Worm (Caenorhabditis elegans): ENCODE data around the gene ZK470.4.
A peak's percentile ranks its signal among the peaks of the same experiment; 100 is the strongest.

Gene ZK470.4

DNA sequence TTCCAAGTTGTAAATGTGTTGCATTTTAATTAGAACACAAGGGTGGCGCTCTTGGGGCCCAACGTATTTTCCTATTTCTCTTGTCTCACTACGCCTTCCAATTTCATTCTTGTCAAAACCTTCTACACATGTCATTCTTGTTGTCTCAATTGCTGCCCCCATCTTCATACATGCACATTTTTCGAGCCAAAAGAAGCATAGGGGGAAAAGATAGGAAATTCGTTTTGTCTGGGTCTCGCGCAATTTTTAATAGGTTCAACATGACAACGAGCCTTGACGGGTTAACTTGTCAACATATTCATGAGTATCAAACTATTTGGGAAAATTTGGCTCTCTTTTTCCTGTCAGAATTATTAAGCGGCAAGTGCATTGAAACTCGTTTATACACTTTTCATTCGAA lies 16.2 kb downstream of the ZK470.4 start:
- TF ChIP-seq ces-1 (GFP tag; optimal IDR thresholded peaks at IDR 0.05) (peak; percentile 83), blmp-1 (tag; optimal IDR thresholded peaks at IDR 0.05) (no peak), lin-32 (GFP tag; optimal IDR thresholded peaks at IDR 0.05) (no peak), snpc-4 (tag; optimal IDR thresholded peaks at IDR 0.05) (no peak), unc-62 (GFP tag; optimal IDR thresholded peaks at IDR 0.05) (peak; percentile 26)

DNA sequence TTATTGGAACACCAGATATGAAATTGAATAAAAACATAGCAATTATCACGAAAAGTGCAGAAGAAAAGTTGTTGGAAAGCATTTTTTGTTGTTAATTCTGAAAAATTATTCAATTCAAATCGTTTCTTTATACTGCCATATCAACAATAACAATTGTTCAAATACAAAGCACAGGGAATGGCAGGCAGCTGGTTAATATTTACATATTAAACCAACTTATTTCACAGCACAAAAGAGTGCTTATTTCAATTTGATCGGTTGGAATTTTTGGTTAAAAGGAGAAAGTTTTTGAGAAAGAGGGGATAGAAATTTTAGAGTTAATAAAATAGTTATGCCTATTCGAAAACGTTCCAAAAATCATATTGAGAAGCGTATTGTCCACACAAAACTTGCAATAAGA lies 18.6 kb downstream of the ZK470.4 start, which contains the start of gene F09F9.3:
F09F9.3 (minus strand) TSS at position 101 of the 400 bp plus-strand sequence.
- no peak for TF ChIP-seq ztf-11 (tag; optimal IDR thresholded peaks at IDR 0.05)
- TF ChIP-seq unc-62 (GFP tag; optimal IDR thresholded peaks at IDR 0.05) = no peak
- TF ChIP-seq snpc-4 (tag; optimal IDR thresholded peaks at IDR 0.05) = no peak
- no peak for TF ChIP-seq lin-13 (tag; optimal IDR thresholded peaks at IDR 0.05)

DNA sequence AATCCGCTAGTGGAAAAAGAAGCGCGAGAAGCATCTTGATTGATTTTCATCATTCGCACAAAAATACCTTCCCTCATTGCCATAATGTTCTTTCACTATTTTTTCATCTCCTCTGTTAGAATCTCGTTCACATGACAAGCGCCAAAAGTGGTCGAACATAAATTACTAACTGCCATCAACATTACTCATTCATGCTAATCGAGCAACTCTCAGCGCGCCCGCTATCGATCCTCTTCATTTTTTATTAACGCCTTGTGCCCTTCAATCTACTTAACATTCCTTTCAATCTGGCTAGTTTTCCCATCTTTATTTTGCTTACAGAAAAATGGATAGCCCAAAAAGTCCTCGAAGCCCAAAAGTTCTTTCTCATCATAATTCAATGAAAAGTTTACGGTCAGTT lies 21.9 kb downstream of the ZK470.4 start, which contains the start of gene F09F9.5:
F09F9.5 (plus strand) TSS at position 301 of the 400 bp plus-strand sequence.
- TF ChIP-seq nhr-2 (tag; optimal IDR thresholded peaks at IDR 0.05) (no peak), snpc-4 (tag; optimal IDR thresholded peaks at IDR 0.05) (no peak), ham-2 (GFP tag; optimal IDR thresholded peaks at IDR 0.05) (no peak), unc-120 (tag; optimal IDR thresholded peaks at IDR 0.05; ENCODE audit: poor library complexity, severe bottlenecking) (no peak)

DNA sequence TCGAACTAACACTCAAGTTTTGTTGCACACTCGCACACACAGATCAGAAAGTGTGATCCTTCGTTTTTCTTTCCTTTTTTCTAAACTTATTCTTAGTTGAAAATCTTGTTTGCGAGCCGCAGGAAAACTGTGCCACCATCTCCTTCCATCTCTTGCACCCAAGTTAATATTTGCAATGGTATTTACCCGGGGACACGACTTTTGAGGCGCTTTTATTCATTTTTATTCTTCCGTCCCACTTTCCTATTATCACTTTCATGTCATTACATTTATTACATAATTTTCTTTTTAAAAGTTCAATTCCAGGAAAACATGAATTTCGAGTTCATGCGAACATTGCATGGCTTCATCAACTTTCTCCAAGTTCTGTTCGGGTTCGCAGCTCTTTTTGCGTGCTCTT lies 24.5 kb downstream of the ZK470.4 start, which contains the start of gene F09F9.1:
F09F9.1 (plus strand) TSS at position 301 of the 400 bp plus-strand sequence.
- TF ChIP-seq lin-32 (GFP tag; optimal IDR thresholded peaks at IDR 0.05) = no peak

DNA sequence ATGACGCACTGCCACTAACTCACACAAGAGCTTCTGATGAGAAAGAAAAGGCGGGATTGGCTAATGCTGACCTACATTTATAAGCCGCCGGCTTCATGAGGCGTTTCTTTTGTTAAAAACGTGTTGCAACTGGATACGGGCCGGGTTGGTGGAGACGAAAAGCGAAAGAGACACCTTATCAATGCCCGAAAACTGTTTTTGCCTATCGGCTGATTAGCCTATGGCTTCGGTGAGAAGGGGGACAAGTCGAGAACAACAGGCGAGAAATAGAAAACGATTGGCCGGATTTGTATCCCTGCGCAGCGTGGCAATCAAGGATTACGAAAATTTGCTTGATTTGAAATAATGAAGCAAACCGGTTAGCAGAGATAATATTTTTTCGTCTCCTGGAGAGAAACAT lies 28.2 kb downstream of the ZK470.4 start, which contains the start of gene F09F9.2:
F09F9.2 (minus strand) TSS at position 25 of the 400 bp plus-strand sequence.
- TF ChIP-seq lin-13 (tag; optimal IDR thresholded peaks at IDR 0.05) (no peak), unc-62 (GFP tag; optimal IDR thresholded peaks at IDR 0.05) (no peak), bed-3 (GFP tag; optimal IDR thresholded peaks at IDR 0.05) (no peak), elt-3 (tag; optimal IDR thresholded peaks at IDR 0.05) (peak; percentile 12)

DNA sequence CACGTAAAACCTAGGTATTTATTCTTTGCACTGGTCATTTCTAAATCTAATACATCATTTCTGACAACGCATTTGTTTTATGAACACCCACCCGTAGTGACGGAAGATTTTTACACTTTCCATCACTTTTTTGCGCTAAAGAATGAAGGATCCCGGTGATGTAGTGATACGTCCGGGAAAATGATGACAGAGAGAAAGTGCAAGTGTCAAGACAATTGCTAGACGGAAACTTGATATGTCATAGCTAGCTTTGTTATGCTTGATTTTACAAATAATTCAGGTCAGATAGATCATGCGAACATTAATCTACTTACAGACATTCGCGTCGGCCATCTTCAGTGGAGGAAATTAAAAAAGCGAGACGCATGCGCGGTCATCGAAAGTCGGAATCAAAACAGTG lies 29.6 kb downstream of the ZK470.4 start:
- TF ChIP-seq nhr-2 (tag; optimal IDR thresholded peaks at IDR 0.05) (no peak), tbx-8 (GFP tag; optimal IDR thresholded peaks at IDR 0.05) (no peak), hlh-1 (tag; optimal IDR thresholded peaks at IDR 0.05) (peak; percentile 74), unc-62 (GFP tag; optimal IDR thresholded peaks at IDR 0.05) (peak; percentile 81)

DNA sequence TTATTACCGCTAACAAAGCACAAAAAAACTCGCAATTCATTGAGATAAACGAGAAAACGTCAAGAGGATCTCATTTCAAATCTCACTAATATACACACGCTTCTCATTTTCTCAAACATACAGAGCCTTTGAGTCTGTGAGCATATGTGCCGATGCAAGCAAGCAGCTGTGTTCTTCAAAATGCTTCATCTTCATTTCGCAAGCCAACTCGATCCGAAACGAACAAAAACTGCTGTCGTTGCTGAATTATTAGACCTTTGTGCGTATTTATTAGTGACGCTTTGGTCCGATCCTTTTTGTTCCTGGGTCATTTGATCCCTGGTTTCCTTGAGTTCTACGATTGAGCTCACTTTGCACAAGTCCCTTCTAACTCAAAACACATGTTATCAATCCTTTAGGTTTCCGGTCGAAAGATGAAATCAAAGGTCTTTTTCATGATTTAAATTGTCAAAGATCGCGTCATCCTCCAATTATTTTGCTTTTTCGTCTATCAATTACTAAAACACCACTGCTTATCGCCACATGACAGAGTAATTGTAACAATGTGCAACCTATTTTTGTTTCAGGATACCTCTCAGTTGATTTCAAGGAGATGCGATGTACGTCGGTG lies 32.6 kb downstream of the ZK470.4 start, which contains the start of gene R02E4.2:
R02E4.2 (plus strand) TSS at position 560 of the 610 bp plus-strand sequence.
- peak; percentile 59 for TF ChIP-seq hlh-1 (tag; optimal IDR thresholded peaks at IDR 0.05)
- TF ChIP-seq ham-2 (GFP tag; optimal IDR thresholded peaks at IDR 0.05) = no peak
- TF ChIP-seq unc-120 (tag; optimal IDR thresholded peaks at IDR 0.05; ENCODE audit: poor library complexity, severe bottlenecking) = peak; percentile 14
- no peak for TF ChIP-seq nhr-2 (tag; optimal IDR thresholded peaks at IDR 0.05)

DNA sequence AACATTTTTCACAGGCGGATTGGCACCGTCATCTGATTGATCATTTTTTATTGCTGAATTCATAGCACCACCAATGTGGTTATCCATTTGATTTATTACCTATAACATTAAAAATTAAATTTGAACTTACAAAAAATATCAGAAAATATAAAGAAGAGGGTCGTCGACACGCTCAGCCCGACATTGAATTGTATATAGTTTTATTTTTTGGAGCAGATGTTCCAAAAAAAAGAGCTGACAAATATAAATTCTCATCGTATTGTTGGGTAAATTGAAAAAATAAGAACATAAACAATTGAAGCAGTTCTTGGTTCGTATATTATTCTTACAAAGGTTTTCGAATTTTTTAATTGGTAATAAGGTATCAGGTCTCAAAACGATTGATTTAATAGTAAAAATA lies 35.1 kb downstream of the ZK470.4 start, which contains the start of gene R02E4.1:
R02E4.1 (minus strand) TSS at position 101 of the 400 bp plus-strand sequence.
- TF ChIP-seq ceh-43 (GFP tag; optimal IDR thresholded peaks at IDR 0.05) (no peak), nhr-2 (tag; optimal IDR thresholded peaks at IDR 0.05) (no peak), elt-1 (tag; optimal IDR thresholded peaks at IDR 0.05; ENCODE audit: borderline replicate concordance, insufficient read depth) (no peak), lin-32 (GFP tag; optimal IDR thresholded peaks at IDR 0.05) (no peak), nhr-12 (tag; optimal IDR thresholded peaks at IDR 0.05) (no peak), M03D4.4 (tag; optimal IDR thresholded peaks at IDR 0.05) (no peak), lin-13 (tag; optimal IDR thresholded peaks at IDR 0.05) (no peak), ceh-39 (tag; optimal IDR thresholded peaks at IDR 0.05) (no peak), unc-120 (tag; optimal IDR thresholded peaks at IDR 0.05; ENCODE audit: poor library complexity, severe bottlenecking) (no peak), snpc-4 (tag; optimal IDR thresholded peaks at IDR 0.05) (no peak), hlh-1 (tag; optimal IDR thresholded peaks at IDR 0.05) (no peak), mep-1 (tag; optimal IDR thresholded peaks at IDR 0.05) (no peak)

DNA sequence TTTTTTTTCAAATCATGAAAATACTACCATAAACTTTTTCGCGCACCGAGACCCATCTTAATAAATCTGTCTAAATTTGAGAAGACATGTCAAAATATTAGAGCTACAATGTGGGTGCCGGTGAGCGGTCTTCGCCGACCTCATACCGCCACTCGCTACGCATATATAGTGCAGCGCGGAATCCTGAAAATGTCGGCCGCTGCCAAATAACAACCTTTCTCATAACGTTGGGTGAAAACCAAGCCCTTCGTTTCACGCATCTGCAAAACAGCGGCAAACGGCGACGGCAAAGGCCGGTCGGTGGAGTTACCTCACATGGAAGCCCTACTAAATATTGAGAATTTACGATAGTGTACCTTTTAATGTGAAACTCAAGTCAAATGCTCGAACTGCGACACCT lies 36.5 kb downstream of the ZK470.4 start:
- no peak for TF ChIP-seq drap-1 (GFP tag; optimal IDR thresholded peaks at IDR 0.05)
- TF ChIP-seq lin-32 (GFP tag; optimal IDR thresholded peaks at IDR 0.05) = no peak
- TF ChIP-seq M03D4.4 (tag; optimal IDR thresholded peaks at IDR 0.05) = no peak
- no peak for TF ChIP-seq nhr-12 (tag; optimal IDR thresholded peaks at IDR 0.05)
- TF ChIP-seq bed-3 (GFP tag; optimal IDR thresholded peaks at IDR 0.05) = no peak
- TF ChIP-seq nhr-2 (tag; optimal IDR thresholded peaks at IDR 0.05) = no peak

Data from whole organism, mixed stage, embryonic.